Worm (Caenorhabditis elegans): ENCODE results near the gene F01G10.10.

DNA sequence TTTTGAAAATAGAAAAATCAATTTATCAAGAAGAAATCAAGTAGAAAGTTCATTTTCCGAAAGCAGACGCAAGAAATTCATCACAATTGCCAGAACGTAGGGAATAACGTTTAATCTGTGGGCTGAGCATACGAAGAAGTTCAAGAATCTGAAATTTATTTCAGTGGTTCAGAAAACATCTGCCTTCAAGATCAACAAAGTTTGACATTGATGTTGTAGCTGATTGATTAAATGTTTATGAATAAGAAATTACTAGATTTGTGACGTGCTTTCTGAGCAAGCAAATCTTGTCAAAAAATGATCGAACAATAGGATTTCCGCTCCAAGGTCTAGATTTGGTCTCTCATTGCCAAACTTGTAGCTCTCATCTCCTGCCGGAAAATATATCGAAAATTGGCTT, 39.8 kb upstream of the F01G10.10 start, which contains the start of gene K04D7.6:
- TF ChIP-seq ztf-11 (tag; optimal IDR thresholded peaks at IDR 0.05) (no peak), ham-2 (GFP tag; optimal IDR thresholded peaks at IDR 0.05) (no peak), elt-1 (tag; optimal IDR thresholded peaks at IDR 0.05; ENCODE audit: borderline replicate concordance, insufficient read depth) (no peak), lin-32 (GFP tag; optimal IDR thresholded peaks at IDR 0.05) (no peak), lsy-2 (tag; optimal IDR thresholded peaks at IDR 0.05) (no peak), nhr-237 (tag; optimal IDR thresholded peaks at IDR 0.05) (no peak), unc-62 (GFP tag; optimal IDR thresholded peaks at IDR 0.05) (no peak), pha-4 (tag; optimal IDR thresholded peaks at IDR 0.05) (no peak), snpc-4 (tag; optimal IDR thresholded peaks at IDR 0.05) (no peak), nhr-28 (tag; optimal IDR thresholded peaks at IDR 0.05) (no peak), bed-3 (GFP tag; optimal IDR thresholded peaks at IDR 0.05) (no peak), elt-3 (tag; optimal IDR thresholded peaks at IDR 0.05) (no peak), blmp-1 (tag; optimal IDR thresholded peaks at IDR 0.05) (no peak)

Measured in whole organism, mixed stage, embryonic.